Fruit fly (Drosophila melanogaster) whole organism, embryonic: Measurements from ENCODE around the gene Cisd2.

Experiments used
- Ada2b ChIP-seq: fragments of 200-800 bp; sonication (Bioruptor generic); IDR thresholded peaks from 2 replicates; pipeline ENCODE4 v1.3.6; 2022; ENCODE audit warnings: missing biosample characterization, missing genetic modification characterization
- CG10366 ChIP-seq: fragments of 200-800 bp; sonication (Bioruptor generic); IDR thresholded peaks from 2 replicates; pipeline ENCODE4 v1.3.6; 2022; ENCODE audit warnings: missing biosample characterization, missing genetic modification characterization
- CG11085 ChIP-seq: fragments of 200-800 bp; sonication (Bioruptor generic); IDR thresholded peaks from 2 replicates; pipeline ENCODE4 v1.3.6; 2022; ENCODE audit warnings: missing biosample characterization, missing genetic modification characterization
- CG11456 ChIP-seq: fragments of 200-800 bp; sonication (Bioruptor generic); IDR thresholded peaks from 3 replicates; pipeline ENCODE4 v1.3.6; 2022; ENCODE audit warnings: missing biosample characterization, missing genetic modification characterization
- CG11696 ChIP-seq: fragments of 200-800 bp; sonication (Bioruptor generic); IDR thresholded peaks from 2 replicates; pipeline ENCODE4 v1.3.6; 2022; ENCODE audit warnings: missing biosample characterization, missing genetic modification characterization
- CG15696 ChIP-seq: fragments of 200-800 bp; sonication (Bioruptor generic); optimal IDR thresholded peaks from 2 replicates; lab custom pipeline; 2019; ENCODE audit warnings: missing biosample characterization, mild to moderate bottlenecking, missing genetic modification characterization, moderate library complexity
- CG2202 ChIP-seq: fragments of 200-800 bp; sonication (Bioruptor generic); optimal IDR thresholded peaks from 2 replicates; lab custom pipeline; 2018; ENCODE audit warnings: missing biosample characterization, mild to moderate bottlenecking, missing genetic modification characterization
- CG32532 ChIP-seq: fragments of 200-800 bp; sonication (Bioruptor generic); IDR thresholded peaks from 2 replicates; pipeline ENCODE4 v1.3.6; 2022; ENCODE audit warnings: missing biosample characterization, missing genetic modification characterization
- CG6683 ChIP-seq: fragments of 200-800 bp; sonication (Bioruptor generic); optimal IDR thresholded peaks from 2 replicates; lab custom pipeline; 2017; ENCODE audit warnings: missing biosample characterization, mild to moderate bottlenecking, missing genetic modification characterization, missing genetic modification reagents
- CG7928 ChIP-seq: fragments of 200-800 bp; sonication (Bioruptor generic); optimal IDR thresholded peaks from 2 replicates; lab custom pipeline; 2017; ENCODE audit warnings: missing biosample characterization, mild to moderate bottlenecking, missing genetic modification characterization
- CTCF ChIP-seq: fragments of 200-800 bp; sonication (Bioruptor generic); optimal IDR thresholded peaks from 2 replicates; lab custom pipeline; 2017; ENCODE audit warnings: missing biosample characterization, mild to moderate bottlenecking, missing genetic modification characterization, moderate library complexity
- Dbx ChIP-seq: fragments of 200-800 bp; sonication (Bioruptor generic); IDR thresholded peaks from 3 replicates; pipeline ENCODE4 v1.3.6; 2022; ENCODE audit warnings: missing biosample characterization, missing genetic modification characterization
- GATAe ChIP-seq: fragments of 200-800 bp; sonication (Bioruptor generic); conservative IDR thresholded peaks from 2 replicates; pipeline ENCODE4 v1.3.6; 2022; ENCODE audit warnings: missing biosample characterization, missing genetic modification characterization
- Hmr ChIP-seq: fragments of 200-800 bp; sonication (Bioruptor generic); optimal IDR thresholded peaks from 3 replicates; lab custom pipeline; 2017; ENCODE audit warnings: mild to moderate bottlenecking, missing biosample characterization, missing genetic modification reagents, missing genetic modification characterization
- Hr78 ChIP-seq, 2 experiments: fragments of 200-800 bp in 1 of 2; fragments of >200 bp in 1 of 2; sonication (Bioruptor generic) in 1 of 2; optimal IDR thresholded peaks; 2 replicates each; lab custom pipeline; 2017 to 2019; ENCODE audit warnings: missing biosample characterization in 2 of 2, missing genetic modification characterization in 2 of 2, mild to moderate bottlenecking in 1 of 2, moderate library complexity in 1 of 2
- Lpt ChIP-seq: fragments of >200 bp; optimal IDR thresholded peaks from 2 replicates; lab custom pipeline; 2018; ENCODE audit warnings: missing biosample characterization, missing genetic modification characterization
- Nf-YA ChIP-seq: fragments of 200-800 bp; sonication (Bioruptor generic); IDR thresholded peaks from 2 replicates; pipeline ENCODE4 v1.3.6; 2022; ENCODE audit warnings: missing biosample characterization, missing genetic modification characterization
- Sry-β ChIP-seq: fragments of 200-800 bp; sonication (Bioruptor generic); optimal IDR thresholded peaks from 2 replicates; lab custom pipeline; 2018; ENCODE audit warnings: missing biosample characterization, mild to moderate bottlenecking, missing genetic modification characterization, moderate library complexity
- al ChIP-seq: fragments of 200-800 bp; sonication (Bioruptor generic); IDR thresholded peaks from 2 replicates; pipeline ENCODE4 v1.3.6; 2022; ENCODE audit warnings: missing biosample characterization, missing genetic modification characterization
- cas ChIP-seq: fragments of 200-800 bp; sonication (Bioruptor generic); IDR thresholded peaks from 2 replicates; pipeline ENCODE4 v1.3.6; 2022; ENCODE audit warnings: missing biosample characterization, missing genetic modification characterization
- cwo ChIP-seq: fragments of 200-800 bp; sonication (Bioruptor generic); optimal IDR thresholded peaks from 3 replicates; lab custom pipeline; 2017; ENCODE audit warnings: missing biosample characterization, missing genetic modification characterization, mild to moderate bottlenecking, moderate library complexity, missing genetic modification reagents
- exex ChIP-seq: fragments of 200-800 bp; sonication (Bioruptor generic); optimal IDR thresholded peaks from 4 replicates; lab custom pipeline; 2018; ENCODE audit warnings: missing biosample characterization, mild to moderate bottlenecking, missing genetic modification characterization, moderate library complexity
- gce ChIP-seq: fragments of 200-800 bp; sonication (Bioruptor generic); IDR thresholded peaks from 3 replicates; pipeline ENCODE4 v1.3.6; 2022; ENCODE audit warnings: missing biosample characterization, missing genetic modification characterization
- grn ChIP-seq: fragments of 200-800 bp; sonication (Bioruptor generic); optimal IDR thresholded peaks from 3 replicates; lab custom pipeline; 2017; ENCODE audit warnings: missing biosample characterization, missing genetic modification characterization
- ind ChIP-seq: fragments of 200-800 bp; sonication (Bioruptor generic); optimal IDR thresholded peaks from 3 replicates; lab custom pipeline; 2016; ENCODE audit warnings: missing biosample characterization, missing genetic modification characterization
- jigr1 ChIP-seq: fragments of 200-800 bp; sonication (Bioruptor generic); IDR thresholded peaks from 3 replicates; pipeline ENCODE4 v1.3.6; 2022; ENCODE audit warnings: missing biosample characterization, missing genetic modification characterization
- jing ChIP-seq: fragments of 200-800 bp; sonication (Bioruptor generic); optimal IDR thresholded peaks from 2 replicates; lab custom pipeline; 2018; ENCODE audit warnings: missing biosample characterization, mild to moderate bottlenecking, missing genetic modification characterization
- mirr ChIP-seq: fragments of 200-800 bp; sonication (Bioruptor generic); optimal IDR thresholded peaks from 3 replicates; lab custom pipeline; 2018; ENCODE audit warnings: missing biosample characterization, mild to moderate bottlenecking, missing genetic modification characterization
- nau ChIP-seq: fragments of 200-800 bp; sonication (Bioruptor generic); optimal IDR thresholded peaks from 3 replicates; lab custom pipeline; 2017; ENCODE audit warnings: missing biosample characterization, mild to moderate bottlenecking, missing genetic modification characterization, missing genetic modification reagents
- prd ChIP-seq, 3 experiments: fragments of >200 bp in 2 of 3; fragments of 200-800 bp in 1 of 3; sonication (Bioruptor generic) in 1 of 3; optimal IDR thresholded peaks in 2 of 3; IDR thresholded peaks in 1 of 3; 2 replicates in 2 of 3; 3 replicates in 1 of 3; pipeline versions ENCODE4 v1.3.6 to Lab custom; 2017 to 2022; ENCODE audit warnings: missing biosample characterization in 1 of 3, missing genetic modification characterization in 1 of 3
- ranshi ChIP-seq: fragments of 200-800 bp; sonication (Bioruptor generic); IDR thresholded peaks from 2 replicates; pipeline ENCODE4 v1.3.6; 2022; ENCODE audit warnings: missing biosample characterization, missing genetic modification characterization
- row ChIP-seq: fragments of 200-800 bp; sonication (Bioruptor generic); IDR thresholded peaks from 3 replicates; pipeline ENCODE4 v1.3.6; 2022; ENCODE audit warnings: missing biosample characterization, missing genetic modification characterization
- sima ChIP-seq: fragments of 200-800 bp; sonication (Bioruptor generic); optimal IDR thresholded peaks from 2 replicates; lab custom pipeline; 2016; ENCODE audit warnings: missing biosample characterization, missing genetic modification characterization
- sisA ChIP-seq: fragments of 200-800 bp; sonication (Bioruptor generic); IDR thresholded peaks from 2 replicates; pipeline ENCODE4 v1.3.6; 2022; ENCODE audit warnings: missing biosample characterization, missing genetic modification characterization
- sna ChIP-seq: fragments of 200-800 bp; sonication (Bioruptor generic); IDR thresholded peaks from 2 replicates; pipeline ENCODE4 v1.3.6; 2022; ENCODE audit warnings: missing biosample characterization, missing genetic modification characterization; ENCODE audit not compliant: partially characterized antibody
- ssp ChIP-seq: fragments of 200-800 bp; sonication (Bioruptor generic); IDR thresholded peaks from 2 replicates; pipeline ENCODE4 v1.3.6; 2022; ENCODE audit warnings: missing biosample characterization, missing genetic modification characterization
- sug ChIP-seq: fragments of 200-800 bp; optimal IDR thresholded peaks from 2 replicates; lab custom pipeline; 2019; ENCODE audit warnings: missing biosample characterization, mild to moderate bottlenecking, missing genetic modification characterization, moderate library complexity
- unpg ChIP-seq: fragments of 200-800 bp; sonication (Bioruptor generic); optimal IDR thresholded peaks from 3 replicates; lab custom pipeline; 2018; ENCODE audit warnings: missing biosample characterization, mild to moderate bottlenecking, missing genetic modification characterization, moderate library complexity
- usp ChIP-seq: fragments of >200 bp; optimal IDR thresholded peaks from 2 replicates; lab custom pipeline; 2017; ENCODE audit warnings: missing biosample characterization, missing genetic modification characterization
- wdn ChIP-seq: fragments of 200-800 bp; sonication (Bioruptor generic); IDR thresholded peaks from 2 replicates; pipeline ENCODE4 v1.3.6; 2022; ENCODE audit warnings: missing biosample characterization, missing genetic modification characterization
- zfh1 ChIP-seq: fragments of 200-800 bp; sonication (Bioruptor generic); IDR thresholded peaks from 3 replicates; pipeline ENCODE4 v1.3.6; 2022; ENCODE audit warnings: missing biosample characterization, missing genetic modification characterization
- zfh2 ChIP-seq: fragments of 200-800 bp; sonication (Bioruptor generic); optimal IDR thresholded peaks from 2 replicates; lab custom pipeline; 2016; ENCODE audit warnings: missing biosample characterization, missing genetic modification characterization

The Cisd2 gene

dm6 chr3R:29230552-29231102 is 7.4 kb upstream of the Cisd2 start (continued):
- TF ChIP-seq Sry-β (GFP tag; lab: Kevin White, UChicago) (no peak), al (peak; percentile 29; the same call in 1 of the 2 replicates), CG10366 (no peak), ranshi (GFP tag; lab: Robert Waterston, UW) (peak; percentile 50; the same call in 1 of the 2 replicates), cwo (peak; percentile 61), CG11456 (GFP tag; lab: Robert Waterston, UW) (peak; percentile 51; the same call in 1 of the 3 replicates), row (peak; percentile 65), CG7928 (GFP tag; lab: Kevin White, UChicago) (no peak), sisA (GFP tag; lab: Robert Waterston, UW) (0 out of 2 replicates have a peak, but pooled peaks have one; percentile 27), CG32532 (GFP tag; lab: Robert Waterston, UW) (peak; percentile 68), cas (peak; percentile 65), CG6683 (GFP tag; lab: Kevin White, UChicago) (no peak), jigr1 (GFP tag; lab: Robert Waterston, UW) (no peak), CG11085 (peak; percentile 47; the same call in 1 of the 2 replicates), CG11696 (GFP tag; lab: Robert Waterston, UW) (no peak), jing (no peak), GATAe (GFP tag; lab: Robert Waterston, UW) (peak; percentile 49; the same call in 1 of the 2 replicates), Nf-YA (GFP tag; lab: Robert Waterston, UW) (no peak), wdn (GFP tag; lab: Robert Waterston, UW) (peak; percentile 37; the same call in 1 of the 2 replicates), Ada2b (GFP tag; lab: Robert Waterston, UW) (0 out of 2 replicates have a peak, but pooled peaks have one; percentile 15), zfh2 (GFP tag; lab: Kevin White, UChicago) (peak; percentile 17), CG15696 (tag; lab: Kevin White, UChicago) (no peak), ind (GFP tag; lab: Kevin White, UChicago) (peak; percentile 1), zfh1 (GFP tag; lab: Robert Waterston, UW) (0 out of 3 replicates have a peak, but pooled peaks have one; percentile 40), sna (GFP tag; lab: Robert Waterston, UW) (no peak), Dbx (GFP tag; lab: Robert Waterston, UW) (0 out of 3 replicates have a peak, but pooled peaks have one; percentile 55), prd (optimal IDR thresholded peaks at IDR 0.05; lab: Kevin White, UChicago) (no peak), prd (GFP tag; IDR thresholded peaks at IDR 0.05; lab: Robert Waterston, UW) (0 out of 3 replicates have a peak, but pooled peaks have one; percentile 11)

dm6 chr3R:29229958-29230357 is 6.7 kb upstream of the Cisd2 start:
- no peak for TF ChIP-seq usp (GFP tag; lab: Kevin White, UChicago)
- TF ChIP-seq sug (tag; lab: Kevin White, UChicago): peak; percentile 51
- TF ChIP-seq cwo: peak; percentile 9
- TF ChIP-seq grn (GFP tag; lab: Kevin White, UChicago): peak; percentile 73
- no peak for TF ChIP-seq Hmr (GFP tag; lab: Kevin White, UChicago)
- TF ChIP-seq Lpt (GFP tag; lab: Kevin White, UChicago): no peak
- peak; percentile 69 for TF ChIP-seq exex
- no peak for TF ChIP-seq unpg (GFP tag; lab: Kevin White, UChicago)
- no peak for TF ChIP-seq CG2202 (tag; lab: Kevin White, UChicago)
- TF ChIP-seq nau (GFP tag; lab: Kevin White, UChicago): no peak
- peak in 1 of 2 experiments; percentile 11 for TF ChIP-seq Hr78 (GFP tag; optimal IDR thresholded peaks at IDR 0.05; lab: Kevin White, UChicago)
- TF ChIP-seq ssp (GFP tag; lab: Robert Waterston, UW): peak; percentile 10; the same call in 1 of the 2 replicates
- no peak for TF ChIP-seq sima
- TF ChIP-seq mirr (GFP tag; lab: Kevin White, UChicago): peak; percentile 32
- no peak for TF ChIP-seq gce (GFP tag; lab: Robert Waterston, UW)
- TF ChIP-seq GATAe (GFP tag; lab: Robert Waterston, UW): peak; percentile 40; the same call in 1 of the 2 replicates
- no peak for TF ChIP-seq CTCF (GFP tag; lab: Kevin White, UChicago)
